Worm (Caenorhabditis elegans) whole organism, dauer: ENCODE results near the gene ppfr-4.
"Not testable (repeated sequence)": the region's sequence is repeated elsewhere in the genome, so short reads cannot be mapped to it uniquely, and the experiment has no call there.

Source experiments
- unc-62 ChIP-seq: sonication (generic microtip); optimal IDR thresholded peaks from 2 replicates; lab custom pipeline; 2017; ENCODE audit warnings: missing biosample characterization, missing genetic modification reagents, missing genetic modification characterization

ppfr-4 gene

DNA sequence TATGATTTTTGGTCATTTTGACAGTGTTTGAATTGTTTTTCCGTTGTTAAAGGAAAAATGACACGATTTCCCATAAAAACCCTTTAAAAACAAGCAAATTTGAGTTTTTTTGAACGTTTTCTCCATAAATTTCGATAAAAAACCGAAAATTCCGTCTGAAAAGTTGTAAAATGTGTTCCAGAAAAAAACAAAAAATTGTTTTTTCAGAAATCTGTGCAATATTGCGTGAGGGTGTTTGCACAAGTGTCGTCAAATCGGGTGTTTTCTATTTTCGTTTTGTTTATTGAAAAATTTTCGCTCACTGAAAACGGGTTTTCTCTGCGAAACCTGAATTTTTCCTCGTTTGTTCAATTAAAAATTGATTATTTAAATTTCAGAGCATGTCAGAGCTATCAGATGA is at the start of gene ppfr-4:
TSS of gene ppfr-4 (plus strand) at position 378 of the 400 bp plus-strand sequence.
- TF ChIP-seq unc-62 (GFP tag; lab: Kevin White, UChicago): no peak

DNA sequence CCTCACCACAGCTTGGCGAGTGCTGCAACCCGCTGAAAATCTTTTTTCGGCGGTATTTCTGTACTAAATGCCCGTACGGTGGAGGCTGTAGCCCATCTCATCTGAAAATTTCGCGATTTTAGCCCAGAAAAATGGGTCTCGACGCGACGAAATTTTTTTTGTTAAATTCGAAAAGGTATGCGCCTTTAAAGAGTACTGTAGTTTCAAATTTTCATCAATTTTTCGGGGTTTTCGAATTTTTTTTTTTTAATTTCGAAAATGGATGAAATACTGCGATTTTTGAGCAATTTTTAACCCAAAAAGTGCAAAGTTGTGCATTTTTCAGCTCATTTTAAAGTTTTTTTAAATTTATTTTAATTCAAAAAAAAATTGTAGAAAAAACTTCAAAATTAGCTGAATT is 48.3 kb upstream of the ppfr-4 start, which contains the start of gene Y54F10AR.2:
TSS of gene Y54F10AR.2 (minus strand) at position 101 of the 400 bp plus-strand sequence.
- TF ChIP-seq unc-62 (GFP tag; lab: Kevin White, UChicago): no peak

DNA sequence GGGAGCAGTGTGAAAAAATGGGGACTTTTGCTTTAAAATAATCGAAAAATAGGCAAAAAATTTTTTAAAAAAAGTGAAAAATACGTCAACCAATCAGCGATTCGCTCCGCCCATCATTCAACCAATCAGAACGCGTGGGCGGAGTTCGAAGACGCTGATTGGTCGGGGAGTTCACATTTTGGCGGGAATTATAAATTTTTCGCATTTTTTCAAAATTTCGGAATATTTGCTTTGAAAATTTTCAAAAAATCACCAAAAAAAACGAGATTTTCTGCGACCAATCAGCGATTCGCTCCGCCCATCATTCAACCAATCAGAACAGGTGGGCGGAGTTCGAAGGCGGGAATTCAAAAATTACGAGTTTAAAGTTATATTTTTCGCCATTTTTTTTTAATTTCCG is 47.3 kb upstream of the ppfr-4 start:
- no peak for TF ChIP-seq unc-62 (GFP tag; lab: Kevin White, UChicago)

DNA sequence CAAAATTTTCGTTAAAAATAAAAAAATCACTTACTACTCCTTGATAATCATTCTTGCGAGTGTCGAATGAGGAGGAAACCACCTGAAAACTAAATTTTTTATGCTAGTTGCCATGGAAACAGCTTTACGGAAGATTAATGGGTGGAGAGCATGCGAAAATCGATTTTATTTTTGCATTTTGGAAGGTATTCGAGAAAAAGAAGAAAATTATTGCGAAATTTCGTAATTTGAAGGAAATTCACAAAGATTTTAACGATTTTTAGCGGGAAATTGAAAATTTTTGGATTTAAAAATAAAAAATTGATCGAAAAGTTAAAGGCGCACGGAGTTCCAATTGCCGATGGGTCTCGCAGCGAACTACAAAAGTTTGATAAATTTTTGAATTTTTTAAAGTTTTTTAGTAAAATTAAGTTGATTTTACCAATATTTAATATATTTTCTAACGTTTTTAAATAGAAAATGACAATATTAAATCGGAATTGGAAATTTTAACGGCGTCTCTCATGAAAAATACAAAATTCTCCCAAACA is 44.0 kb upstream of the ppfr-4 start, which contains the start of gene Y54F10AR.1:
TSS of gene Y54F10AR.1 (minus strand) at position 51 of the 530 bp plus-strand sequence.
- TF ChIP-seq unc-62 (GFP tag; lab: Kevin White, UChicago): no peak

DNA sequence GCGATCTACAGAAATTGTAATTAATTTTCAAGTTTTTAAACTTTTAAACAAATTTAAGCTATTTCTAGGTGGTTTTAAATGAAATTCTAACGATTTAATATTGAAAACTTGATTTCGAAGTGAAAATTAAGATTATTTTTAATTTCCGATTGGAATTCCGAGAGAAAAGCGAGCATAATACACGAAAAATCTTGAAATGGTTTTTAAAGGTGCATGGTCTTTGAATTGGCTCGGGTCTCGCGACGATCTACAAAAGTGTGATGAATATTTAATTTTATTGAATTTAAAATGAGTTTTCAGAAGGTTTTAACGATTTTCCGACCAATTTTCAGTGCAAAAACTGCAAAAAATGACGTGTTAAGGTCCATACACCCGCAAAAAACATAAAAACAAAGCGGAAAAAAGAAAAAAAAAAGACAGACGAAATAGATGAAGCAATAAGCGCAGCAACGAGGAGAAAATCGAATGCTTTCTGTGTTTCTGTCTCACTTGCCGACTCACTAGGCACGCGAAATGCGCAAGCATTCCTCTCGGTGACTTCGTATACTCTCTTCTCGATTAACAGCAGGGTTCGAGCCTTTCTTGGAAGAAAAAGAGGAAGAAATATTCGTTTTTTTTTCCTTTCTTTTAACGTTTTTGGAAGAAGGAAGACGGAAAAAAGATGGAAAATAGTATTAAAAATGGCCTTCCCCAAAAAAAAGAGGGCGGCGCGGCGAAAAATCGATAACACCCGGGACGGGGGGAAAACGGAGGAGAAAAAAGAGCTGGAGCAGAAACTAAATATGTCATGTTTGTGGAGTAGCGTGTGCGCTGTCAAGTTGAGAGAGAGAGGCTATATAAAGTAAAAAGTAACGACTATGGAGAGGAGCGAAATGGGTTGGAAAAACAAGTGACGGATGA is 43.1 kb upstream of the ppfr-4 start:
- no peak for TF ChIP-seq unc-62 (GFP tag; lab: Kevin White, UChicago)

DNA sequence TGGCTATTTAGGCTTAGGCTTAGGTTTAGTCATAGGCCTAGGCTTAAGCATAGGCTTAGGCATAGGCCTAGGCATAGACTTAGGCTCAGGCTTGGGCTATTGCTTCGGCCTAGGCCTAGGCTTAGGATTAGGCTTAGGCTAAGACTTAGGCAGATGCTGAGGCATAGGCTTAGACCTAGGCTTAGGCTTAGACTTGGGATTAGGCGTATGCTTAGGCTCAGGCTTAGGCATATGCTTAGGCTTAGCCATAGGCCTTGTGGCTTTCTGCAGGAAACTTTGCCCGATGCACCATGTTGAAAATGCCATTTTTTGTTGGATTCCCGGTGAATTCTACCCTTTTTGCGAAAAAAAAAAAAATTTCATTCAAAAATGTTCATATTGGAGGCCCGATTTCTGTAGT is 41.8 kb upstream of the ppfr-4 start:
- TF ChIP-seq unc-62 (GFP tag; lab: Kevin White, UChicago): no peak

DNA sequence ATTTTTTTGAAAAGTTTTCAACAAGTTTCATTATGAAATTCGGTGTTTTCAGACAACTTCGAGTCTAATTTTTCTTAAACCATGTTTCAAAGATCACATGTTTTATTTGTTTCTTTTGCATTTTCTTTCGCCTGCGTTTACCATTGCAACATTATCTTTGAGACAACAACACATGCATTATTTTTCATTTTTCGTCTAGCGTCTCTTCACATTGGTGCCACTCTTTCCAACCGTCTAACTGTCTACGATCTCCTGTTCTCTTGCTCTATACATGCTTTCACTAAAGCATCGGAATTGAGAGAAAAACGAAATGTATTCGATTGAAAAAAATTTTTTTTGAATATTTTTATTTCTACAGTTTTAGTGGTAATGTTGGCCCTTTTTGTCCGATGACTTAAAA is 41.2 kb upstream of the ppfr-4 start:
- TF ChIP-seq unc-62 (GFP tag; lab: Kevin White, UChicago): no peak

DNA sequence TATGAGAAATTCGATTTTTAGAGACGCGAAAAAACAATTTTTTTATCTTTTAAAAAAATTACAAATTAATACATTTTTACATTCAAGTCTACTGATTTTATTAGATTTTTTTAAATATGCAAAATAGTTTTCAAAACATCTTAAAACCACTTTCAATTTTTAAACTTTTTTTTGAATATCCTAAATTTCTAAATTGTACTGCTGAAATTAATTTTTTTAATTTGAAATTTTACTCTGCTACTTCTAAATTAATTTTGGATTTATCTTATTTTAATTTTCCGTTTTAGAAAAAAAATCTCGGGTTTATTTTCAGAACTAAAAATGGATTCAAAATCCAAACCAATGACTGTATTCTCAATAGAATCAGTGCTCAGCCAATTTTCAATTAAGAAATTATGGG is 40.7 kb upstream of the ppfr-4 start, which contains the start of gene Y71H2B.8:
TSS of gene Y71H2B.8 (plus strand) at position 301 of the 400 bp plus-strand sequence.
- no peak for TF ChIP-seq unc-62 (GFP tag; lab: Kevin White, UChicago)

DNA sequence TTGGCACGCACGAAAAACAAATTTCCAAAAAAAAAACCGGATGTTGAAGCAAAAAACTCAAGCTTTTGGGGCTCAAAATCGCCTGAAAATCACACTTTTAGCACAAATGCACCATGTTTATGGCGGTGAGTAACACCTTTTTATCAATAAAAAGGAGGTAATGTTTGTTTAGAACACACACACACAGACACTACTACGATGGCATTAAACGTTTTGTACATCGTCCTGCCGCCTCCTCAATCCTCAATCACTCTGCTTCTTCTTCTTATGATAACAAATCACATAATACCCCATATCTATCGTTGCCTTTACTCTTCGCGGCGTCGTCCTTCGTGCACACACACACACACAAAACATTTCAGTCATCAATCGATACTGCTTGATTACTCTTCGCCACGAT is 33.5 kb upstream of the ppfr-4 start, which contains the start of gene gpa-17:
TSS of gene gpa-17 (plus strand) at position 363 of the 400 bp plus-strand sequence.
- no peak for TF ChIP-seq unc-62 (GFP tag; lab: Kevin White, UChicago)

DNA sequence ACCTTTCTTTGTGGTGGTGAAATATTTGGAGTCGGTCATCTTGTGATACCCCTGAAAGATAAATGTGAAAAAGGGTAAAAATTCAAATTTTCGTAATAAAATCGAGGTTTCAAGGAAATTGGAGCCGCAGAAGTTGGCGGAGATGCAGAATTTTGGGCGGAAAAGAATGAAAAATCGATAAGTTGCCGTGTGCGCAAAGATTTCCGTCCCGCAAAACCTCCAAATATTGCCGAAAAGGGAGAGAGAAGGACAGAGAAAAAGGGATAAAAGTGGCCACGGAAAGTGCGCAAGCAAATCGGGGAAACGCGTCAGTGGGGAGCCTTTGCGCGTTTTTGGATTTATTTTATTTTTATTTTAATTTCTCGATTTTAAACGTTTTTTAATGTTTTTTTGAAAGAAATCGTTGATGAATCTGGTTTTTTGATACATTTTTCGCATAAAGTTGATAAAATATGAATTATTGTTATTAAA is 22.7 kb upstream of the ppfr-4 start, which contains the start of gene apb-1:
TSS of gene apb-1 (minus strand) at position 51 of the 471 bp plus-strand sequence.
- no peak for TF ChIP-seq unc-62 (GFP tag; lab: Kevin White, UChicago)

DNA sequence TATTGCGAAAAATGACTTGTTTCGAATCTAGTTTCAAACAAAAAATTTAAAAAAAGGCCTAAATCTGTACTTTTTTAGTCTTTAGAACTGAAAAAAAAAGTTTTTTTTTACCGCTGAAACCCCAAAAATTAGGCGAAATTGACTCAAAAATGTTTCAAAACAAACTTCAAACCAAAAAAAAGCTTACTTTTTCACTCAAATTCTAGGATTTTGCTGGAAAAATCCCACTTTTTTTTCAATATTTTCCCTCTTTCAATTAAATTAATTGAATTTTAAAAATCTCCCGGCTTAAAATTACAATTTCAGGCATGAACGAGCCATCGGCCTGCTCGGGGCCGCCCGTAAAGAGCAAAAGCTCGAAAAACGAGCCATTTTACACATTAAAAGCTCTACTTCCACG is 22.0 kb upstream of the ppfr-4 start, which contains the start of gene mdt-19:
TSS of gene mdt-19 (plus strand) at position 301 of the 400 bp plus-strand sequence.
- TF ChIP-seq unc-62 (GFP tag; lab: Kevin White, UChicago): no peak

DNA sequence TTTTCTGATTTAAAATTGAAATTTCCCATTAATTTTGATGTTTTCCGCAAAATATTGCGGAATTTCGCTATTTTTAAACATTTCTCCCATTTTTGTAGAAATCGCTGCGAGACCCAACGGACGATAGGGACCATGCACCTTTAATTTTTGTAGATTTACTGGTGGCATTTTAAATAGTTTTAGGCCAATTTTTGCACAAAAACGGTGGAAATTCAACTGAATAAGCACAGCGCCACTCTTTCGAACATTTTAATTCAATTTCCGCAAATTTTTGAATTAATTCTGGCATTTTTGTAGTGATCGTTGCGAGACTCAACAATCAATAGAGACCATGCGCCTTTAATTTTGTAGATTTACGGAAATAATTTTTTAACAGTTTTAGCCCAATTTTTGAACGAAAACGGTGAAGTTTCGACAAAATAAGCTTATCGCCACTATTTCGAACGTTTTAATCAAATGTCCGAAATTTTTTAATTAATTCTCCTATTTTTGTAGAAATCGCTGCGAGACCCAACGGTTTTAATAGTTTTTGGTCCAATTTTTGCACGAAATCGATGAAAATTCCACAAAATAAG is 21.2 kb upstream of the ppfr-4 start:
- TF ChIP-seq unc-62 (GFP tag; lab: Kevin White, UChicago): no peak

DNA sequence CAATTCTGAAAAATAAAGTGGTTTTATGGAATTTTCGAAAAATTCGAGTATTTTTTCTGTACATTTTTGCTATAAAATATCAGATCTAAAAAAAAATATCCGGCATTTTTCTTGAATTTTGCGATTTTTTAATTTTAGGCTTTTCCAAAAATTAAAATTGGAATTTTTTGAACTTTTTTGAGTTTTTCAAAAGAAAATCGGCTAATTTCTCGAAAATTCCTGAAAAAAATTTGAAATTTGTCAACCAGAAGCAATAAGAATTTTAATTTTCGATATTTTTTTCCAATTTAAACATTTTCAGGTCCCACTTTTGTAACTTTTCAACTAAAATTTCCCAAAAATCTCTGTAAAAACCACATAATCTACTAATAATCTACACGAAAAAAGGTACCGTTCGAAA is 16.1 kb upstream of the ppfr-4 start, which contains the start of gene Y71H2B.11:
TSS of gene Y71H2B.11 (plus strand) at position 301 of the 400 bp plus-strand sequence.
- no peak for TF ChIP-seq unc-62 (GFP tag; lab: Kevin White, UChicago)

DNA sequence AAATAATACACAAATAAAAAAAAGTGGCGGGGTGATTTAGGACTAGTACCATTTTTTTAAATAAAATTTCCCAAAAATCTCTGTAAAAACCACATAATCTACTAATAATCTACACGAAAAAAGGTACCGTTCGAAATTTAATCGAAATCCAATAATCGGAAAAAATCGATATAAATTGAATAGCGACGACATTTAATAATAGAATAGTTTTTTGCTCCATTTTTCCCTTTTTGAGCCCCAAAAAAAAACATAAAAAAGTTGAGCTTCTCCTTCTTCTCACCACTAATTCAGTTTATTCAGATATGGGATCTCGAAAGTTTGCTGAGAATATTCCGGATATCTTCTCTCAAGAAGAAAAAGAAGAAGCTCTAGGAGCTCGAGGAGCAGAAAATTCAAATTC is 12.0 kb upstream of the ppfr-4 start, which contains the start of gene Y71H2B.5:
TSS of gene Y71H2B.5 (plus strand) at position 301 of the 400 bp plus-strand sequence.
- not testable (repeated sequence) for TF ChIP-seq unc-62 (GFP tag; lab: Kevin White, UChicago)

DNA sequence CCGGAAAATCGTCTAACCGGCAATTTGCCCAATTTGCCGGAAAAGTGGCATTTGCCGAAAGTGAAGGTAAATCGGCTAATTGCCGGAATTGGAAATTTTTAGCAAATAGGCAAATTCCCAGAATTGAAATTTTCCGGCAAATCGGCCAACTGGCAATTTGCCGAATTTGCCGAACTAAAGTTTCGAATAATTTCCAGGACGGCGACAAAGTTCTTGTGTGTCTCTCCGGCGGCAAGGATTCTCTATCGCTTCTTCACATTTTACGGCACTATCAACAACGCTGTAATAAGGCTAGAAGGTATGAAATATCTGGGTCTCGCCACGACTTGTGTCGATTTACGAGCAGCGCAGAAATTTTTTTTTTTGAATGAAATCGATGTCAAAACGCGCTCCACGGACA is 3.5 kb upstream of the ppfr-4 start:
- no peak for TF ChIP-seq unc-62 (GFP tag; lab: Kevin White, UChicago)
